Fruit fly (Drosophila melanogaster): Measurements from ENCODE around the gene REPTOR.
A peak's percentile ranks its signal among the peaks of the same experiment; 100 is the strongest.

The REPTOR gene

DNA sequence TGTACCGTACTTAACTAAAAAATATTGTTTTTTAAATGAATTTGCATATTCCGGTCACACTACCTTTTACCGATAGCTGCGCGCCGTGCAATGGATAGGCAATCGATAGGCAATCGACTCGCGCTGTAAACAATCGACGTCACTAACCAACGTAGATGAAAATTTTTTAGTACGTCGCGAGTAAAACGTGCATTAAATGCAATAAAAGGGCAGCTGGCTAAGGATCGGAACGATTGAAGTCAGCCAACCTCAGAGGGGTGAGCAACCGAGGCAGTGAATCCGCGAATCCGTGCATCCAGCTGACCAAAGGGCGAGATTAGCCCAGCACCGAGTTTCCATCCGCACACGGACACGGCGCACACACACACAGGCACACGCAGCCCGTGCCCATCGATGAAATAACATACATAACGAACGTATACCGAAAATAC, 64.5 kb downstream of the REPTOR start, which contains the start of gene Pp1alpha-96A (continued):
- TF ChIP-seq CHES-1-like (GFP tag; optimal IDR thresholded peaks at IDR 0.05) = peak; percentile 6
- peak; percentile 86 for TF ChIP-seq Dll (GFP tag; IDR thresholded peaks at IDR 0.05; ENCODE audit: partially characterized antibody)
- no peak for TF ChIP-seq sd (tag; optimal IDR thresholded peaks at IDR 0.05)
- TF ChIP-seq inv (GFP tag; IDR thresholded peaks at IDR 0.05; ENCODE audit: partially characterized antibody) = peak; percentile 76; the same call in 1 of the 2 replicates
- peak; percentile 95 for TF ChIP-seq CG17186 (GFP tag; optimal IDR thresholded peaks at IDR 0.05)
- TF ChIP-seq amos (GFP tag; IDR thresholded peaks at IDR 0.05; ENCODE audit: partially characterized antibody) = peak; percentile 92
- TF ChIP-seq gcm (GFP tag; optimal IDR thresholded peaks at IDR 0.05) = peak; percentile 37
- TF ChIP-seq gfzf (GFP tag; optimal IDR thresholded peaks at IDR 0.05) = peak; percentile 67
- TF ChIP-seq Hey (tag; optimal IDR thresholded peaks at IDR 0.05) = no peak
- no peak for TF ChIP-seq Xrp1 (GFP tag; IDR thresholded peaks at IDR 0.05)
- 0 out of 2 replicates have a peak, but pooled peaks have one; percentile 7 for TF ChIP-seq Adf1 (GFP tag; IDR thresholded peaks at IDR 0.05)
- no peak for TF ChIP-seq kni (GFP tag; optimal IDR thresholded peaks at IDR 0.05)
- peak; percentile 70 for TF ChIP-seq CG2129 (GFP tag; IDR thresholded peaks at IDR 0.05; ENCODE audit: partially characterized antibody)
- peak; percentile 28 for TF ChIP-seq nerfin-1 (tag; optimal IDR thresholded peaks at IDR 0.05)
- peak; percentile 86 for TF ChIP-seq ato (GFP tag; IDR thresholded peaks at IDR 0.05; ENCODE audit: partially characterized antibody)
- peak; percentile 28 for TF ChIP-seq grau (tag; optimal IDR thresholded peaks at IDR 0.05)
- no peak for TF ChIP-seq CG14667 (GFP tag; IDR thresholded peaks at IDR 0.05)
- TF ChIP-seq CG6654 (GFP tag; optimal IDR thresholded peaks at IDR 0.05) = no peak
- TF ChIP-seq Chrac-16 (GFP tag; optimal IDR thresholded peaks at IDR 0.05) = no peak
- TF ChIP-seq CG2120 (GFP tag; optimal IDR thresholded peaks at IDR 0.05) = peak; percentile 26
- TF ChIP-seq HmgD (GFP tag; optimal IDR thresholded peaks at IDR 0.05) = peak; percentile 11
- peak; percentile 75 for TF ChIP-seq CG7963 (GFP tag; IDR thresholded peaks at IDR 0.05; ENCODE audit: partially characterized antibody)
- TF ChIP-seq Xbp1 (GFP tag; optimal IDR thresholded peaks at IDR 0.05) = peak; percentile 7
- no peak for TF ChIP-seq Lpt (GFP tag; optimal IDR thresholded peaks at IDR 0.05)
- TF ChIP-seq dm (GFP tag; optimal IDR thresholded peaks at IDR 0.05) = peak; percentile 66
- TF ChIP-seq esg (GFP tag; conservative IDR thresholded peaks at IDR 0.05) = no peak
- TF ChIP-seq repo (GFP tag; optimal IDR thresholded peaks at IDR 0.05) = no peak
- peak; percentile 35 for TF ChIP-seq CG2712 (tag; optimal IDR thresholded peaks at IDR 0.05)
- TF ChIP-seq CG9609 (GFP tag; optimal IDR thresholded peaks at IDR 0.05) = no peak
- TF ChIP-seq Ets97D (GFP tag; optimal IDR thresholded peaks at IDR 0.05) = peak; percentile 66
- peak in 1 of 3 experiments; percentile 18 for TF ChIP-seq Stat92E (GFP tag; optimal IDR thresholded peaks at IDR 0.05)
- TF ChIP-seq CG4424 (GFP tag; optimal IDR thresholded peaks at IDR 0.05) = peak; percentile 6
- TF ChIP-seq Meics (GFP tag; optimal IDR thresholded peaks at IDR 0.05) = no peak
- TF ChIP-seq CG10274 (GFP tag; optimal IDR thresholded peaks at IDR 0.05) = no peak
- TF ChIP-seq HmgZ (tag; optimal IDR thresholded peaks at IDR 0.05) = peak; percentile 24
- TF ChIP-seq Myb (GFP tag; optimal IDR thresholded peaks at IDR 0.05) = peak; percentile 53
- no peak for TF ChIP-seq CG13775 (GFP tag; optimal IDR thresholded peaks at IDR 0.05)
- TF ChIP-seq CG14441 (GFP tag; IDR thresholded peaks at IDR 0.05) = no peak
- TF ChIP-seq Bteb2 (GFP tag; optimal IDR thresholded peaks at IDR 0.05) = peak; percentile 27
- peak in 1 of 2 experiments; percentile 78 for TF ChIP-seq Pdp1 (GFP tag; optimal IDR thresholded peaks at IDR 0.05)
- TF ChIP-seq Max (GFP tag; optimal IDR thresholded peaks at IDR 0.05) = peak; percentile 12
- TF ChIP-seq YL-1 (GFP tag; optimal IDR thresholded peaks at IDR 0.05) = peak; percentile 85
- peak; percentile 98 for TF ChIP-seq MESR4 (GFP tag; optimal IDR thresholded peaks at IDR 0.05)
- TF ChIP-seq H2.0 (GFP tag; IDR thresholded peaks at IDR 0.05) = no peak
- TF ChIP-seq tna (GFP tag; IDR thresholded peaks at IDR 0.05; ENCODE audit: partially characterized antibody) = peak; percentile 87
- peak; percentile 15 for TF ChIP-seq CG3163 (GFP tag; optimal IDR thresholded peaks at IDR 0.05)
- TF ChIP-seq CG12104 (GFP tag; optimal IDR thresholded peaks at IDR 0.05) = no peak
- TF ChIP-seq CG1792 (GFP tag; optimal IDR thresholded peaks at IDR 0.05) = no peak
- no peak for TF ChIP-seq eve (GFP tag; optimal IDR thresholded peaks at IDR 0.05)
- TF ChIP-seq Mad (GFP tag; optimal IDR thresholded peaks at IDR 0.05) = peak; percentile 21
